Worm (Caenorhabditis elegans): Measurements from ENCODE around the gene mig-14.

DNA sequence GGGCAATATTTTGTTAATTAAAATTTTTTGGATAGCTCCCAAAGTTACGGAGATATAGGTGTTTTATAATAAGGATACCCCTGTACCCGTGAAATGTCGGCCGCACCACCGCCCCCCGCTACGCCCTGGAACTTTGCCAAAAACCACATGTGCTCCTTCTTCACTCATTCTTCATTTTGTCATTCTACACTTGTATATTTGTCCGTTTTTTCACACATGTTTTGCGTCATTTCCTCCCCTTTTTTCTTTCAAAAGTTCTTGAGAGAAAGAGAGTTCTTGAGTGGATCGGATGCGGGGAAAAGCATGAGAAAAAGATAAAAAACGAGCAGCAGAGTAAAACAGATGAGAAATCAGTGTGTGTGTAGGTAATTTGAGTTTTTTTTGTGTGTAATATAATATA lies 47.3 kb downstream of the mig-14 start:
- no peak for TF ChIP-seq nhr-25 (tag; optimal IDR thresholded peaks at IDR 0.05)
- no peak for TF ChIP-seq unc-62 (GFP tag; optimal IDR thresholded peaks at IDR 0.05)
- TF ChIP-seq ceh-16 (tag; optimal IDR thresholded peaks at IDR 0.05): no peak
- TF ChIP-seq lin-39 (tag; optimal IDR thresholded peaks at IDR 0.05): no peak
- TF ChIP-seq ztf-11 (tag; optimal IDR thresholded peaks at IDR 0.05): no peak
- no peak for TF ChIP-seq nhr-11 (tag; optimal IDR thresholded peaks at IDR 0.05)
- TF ChIP-seq lin-13 (GFP tag; optimal IDR thresholded peaks at IDR 0.05): no peak
- no peak for TF ChIP-seq lsy-2 (tag; optimal IDR thresholded peaks at IDR 0.05)
- no peak for TF ChIP-seq egl-27 (tag; optimal IDR thresholded peaks at IDR 0.05)
- TF ChIP-seq nhr-21 (tag; optimal IDR thresholded peaks at IDR 0.05): no peak
- TF ChIP-seq blmp-1 (tag; optimal IDR thresholded peaks at IDR 0.05; ENCODE audit: insufficient read depth): no peak
- TF ChIP-seq ceh-82 (tag; optimal IDR thresholded peaks at IDR 0.05): no peak
- TF ChIP-seq nhr-237 (tag; optimal IDR thresholded peaks at IDR 0.05): no peak
- no peak for TF ChIP-seq zag-1 (tag; optimal IDR thresholded peaks at IDR 0.05)
